Fruit fly (Drosophila melanogaster): ENCODE data around the gene Pdf.
A peak's percentile ranks its signal among the peaks of the same experiment; 100 is the strongest.

Pdf gene

dm6 chr3R:26443875-26444511 is 11.9 kb downstream of the Pdf start (continued):
- TF ChIP-seq hb (GFP tag; IDR thresholded peaks at IDR 0.05; ENCODE audit: partially characterized antibody), result no peak
- no peak for TF ChIP-seq Camta (GFP tag; optimal IDR thresholded peaks at IDR 0.05)
- peak; percentile 68 for TF ChIP-seq dysf (GFP tag; IDR thresholded peaks at IDR 0.05)
- TF ChIP-seq Hr51 (GFP tag; optimal IDR thresholded peaks at IDR 0.05), result peak in 1 of 2 experiments; percentile 54
- peak; percentile 6 to 11 for TF ChIP-seq Pdp1 (GFP tag; optimal IDR thresholded peaks at IDR 0.05)
- peak; percentile 39 for TF ChIP-seq CG10209 (GFP tag; optimal IDR thresholded peaks at IDR 0.05)
- TF ChIP-seq dpn (GFP tag; optimal IDR thresholded peaks at IDR 0.05), result peak in 1 of 2 experiments; percentile 17
- TF ChIP-seq CTCF (GFP tag; optimal IDR thresholded peaks at IDR 0.05), result no peak
- TF ChIP-seq kni (GFP tag; optimal IDR thresholded peaks at IDR 0.05), result peak; percentile 1
- TF ChIP-seq Myb (GFP tag; optimal IDR thresholded peaks at IDR 0.05), result no peak
- TF ChIP-seq ewg (GFP tag; optimal IDR thresholded peaks at IDR 0.05), result peak; percentile 22
- TF ChIP-seq B-H2 (GFP tag; optimal IDR thresholded peaks at IDR 0.05), result no peak
- no peak for TF ChIP-seq CG12071 (GFP tag; optimal IDR thresholded peaks at IDR 0.05)
- no peak for TF ChIP-seq pfk (GFP tag; optimal IDR thresholded peaks at IDR 0.05)
- 0 out of 2 replicates have a peak, but pooled peaks have one; percentile 34 for TF ChIP-seq E2f1 (GFP tag; IDR thresholded peaks at IDR 0.05)
- TF ChIP-seq Oli (tag; optimal IDR thresholded peaks at IDR 0.05), result peak; percentile 55
- TF ChIP-seq Abd-B (GFP tag; optimal IDR thresholded peaks at IDR 0.05), result peak; percentile 56
- peak; percentile 48 for TF ChIP-seq CG1233 (GFP tag; optimal IDR thresholded peaks at IDR 0.05)
- peak; percentile 28; the same call in 1 of the 2 replicates for TF ChIP-seq CG14667 (GFP tag; IDR thresholded peaks at IDR 0.05)
- peak; percentile 13; the same call in 1 of the 3 replicates for TF ChIP-seq CG14050 (GFP tag; IDR thresholded peaks at IDR 0.05)
- no peak for TF ChIP-seq ab (GFP tag; optimal IDR thresholded peaks at IDR 0.05)
- no peak for TF ChIP-seq corto (GFP tag; optimal IDR thresholded peaks at IDR 0.05)
- peak; percentile 84 for TF ChIP-seq CG2678 (tag; optimal IDR thresholded peaks at IDR 0.05)
- TF ChIP-seq zen (tag; optimal IDR thresholded peaks at IDR 0.05), result peak; percentile 15
- TF ChIP-seq Stat92E (GFP tag; optimal IDR thresholded peaks at IDR 0.05), result peak in 1 of 3 experiments; percentile 20
- TF ChIP-seq CG3281 (GFP tag; optimal IDR thresholded peaks at IDR 0.05), result peak; percentile 28
- peak; percentile 74 for TF ChIP-seq crol (GFP tag; IDR thresholded peaks at IDR 0.05)
- TF ChIP-seq CoRest (tag; optimal IDR thresholded peaks at IDR 0.05), result peak; percentile 49
- peak; percentile 20; the same call in 1 of the 2 replicates for TF ChIP-seq CG32532 (GFP tag; IDR thresholded peaks at IDR 0.05)
- peak; percentile 60 for TF ChIP-seq CG6254 (GFP tag; optimal IDR thresholded peaks at IDR 0.05)
- no peak for TF ChIP-seq lilli (GFP tag; optimal IDR thresholded peaks at IDR 0.05)
- peak; percentile 52; the same call in 1 of the 3 replicates for TF ChIP-seq row (GFP tag; IDR thresholded peaks at IDR 0.05)
- no peak for TF ChIP-seq scrt (GFP tag; optimal IDR thresholded peaks at IDR 0.05)
- TF ChIP-seq CG17328 (GFP tag; IDR thresholded peaks at IDR 0.05), result peak; percentile 38; the same call in 1 of the 2 replicates
- TF ChIP-seq Lpt (GFP tag; optimal IDR thresholded peaks at IDR 0.05), result no peak
- TF ChIP-seq az2 (GFP tag; optimal IDR thresholded peaks at IDR 0.05), result peak; percentile 42
- peak in 1 of 2 experiments; percentile 61 for TF ChIP-seq bsh (GFP tag; optimal IDR thresholded peaks at IDR 0.05)
- TF ChIP-seq CG10543 (GFP tag; optimal IDR thresholded peaks at IDR 0.05), result no peak
- no peak for TF ChIP-seq Atf-2 (GFP tag; optimal IDR thresholded peaks at IDR 0.05)
- TF ChIP-seq CG14441 (GFP tag; IDR thresholded peaks at IDR 0.05), result peak; percentile 59
- TF ChIP-seq Nf-YA (GFP tag; IDR thresholded peaks at IDR 0.05), result 0 out of 2 replicates have a peak, but pooled peaks have one; percentile 19
- TF ChIP-seq sr (GFP tag; IDR thresholded peaks at IDR 0.05), result peak; percentile 95
- peak; percentile 83 for TF ChIP-seq fd96Cb (tag; optimal IDR thresholded peaks at IDR 0.05)
- peak; percentile 45 for TF ChIP-seq CG9727 (GFP tag; optimal IDR thresholded peaks at IDR 0.05)
- peak; percentile 27 for TF ChIP-seq CG3407 (GFP tag; optimal IDR thresholded peaks at IDR 0.05)
- peak; percentile 57 for TF ChIP-seq CG15601 (tag; optimal IDR thresholded peaks at IDR 0.05)

Measured in whole organism, embryonic.